Worm (Caenorhabditis elegans) whole organism, L4 larva: Measurements from ENCODE around the gene srz-102.

Experiments used
- aly-2 ChIP-seq: sonication (generic microtip); optimal IDR thresholded peaks from 2 replicates; lab custom pipeline; 2018; ENCODE audit warnings: missing biosample characterization, missing genetic modification characterization
- fkh-10 ChIP-seq: fragments of 150-350 bp; optimal IDR thresholded peaks from 2 replicates; lab custom pipeline; 2014; ENCODE audit warnings: missing biosample characterization, missing genetic modification reagents, missing genetic modification characterization
- nhr-42 ChIP-seq: fragments of 200-800 bp; sonication (Bioruptor generic); IDR thresholded peaks from 2 replicates; pipeline ENCODE4 v1.3.6; 2022; ENCODE audit warnings: missing genetic modification characterization, missing compliant biosample characterization
- pha-4 ChIP-seq, 2 experiments: fragments of 150-350 bp in 1 of 2; fragments of 200-800 bp in 1 of 2; sonication (Bioruptor generic) in 1 of 2; IDR thresholded peaks in 1 of 2; optimal IDR thresholded peaks in 1 of 2; 2 replicates each; pipeline versions ENCODE4 v1.3.6 to Lab custom; 2014 to 2022; ENCODE audit warnings: missing genetic modification characterization in 2 of 2, missing genetic modification reagents in 2 of 2, missing biosample characterization in 1 of 2, missing compliant biosample characterization in 1 of 2
- zip-11 ChIP-seq: fragments of 200-800 bp; sonication (Bioruptor generic); IDR thresholded peaks from 2 replicates; pipeline ENCODE4 v1.3.6; 2022; ENCODE audit warnings: missing genetic modification characterization, missing compliant biosample characterization

DNA sequence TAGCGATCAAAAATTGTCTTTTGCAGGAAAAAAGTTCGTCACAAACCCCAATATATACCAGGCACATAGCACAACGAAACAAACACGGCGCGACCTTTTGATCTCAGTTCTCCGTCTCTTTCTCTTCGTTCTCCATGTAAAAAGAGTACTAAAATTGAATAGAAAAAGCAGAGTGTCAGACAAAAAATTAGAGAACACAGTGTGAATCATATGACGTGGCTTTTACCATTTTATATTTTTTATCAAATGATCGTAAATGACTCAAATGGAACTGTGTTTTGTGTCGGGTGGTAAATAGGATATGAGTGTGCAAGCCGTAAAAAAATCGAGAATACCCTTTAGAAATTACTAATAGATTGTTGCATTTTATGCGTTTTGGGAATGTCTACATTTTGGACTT lies 38.6 kb downstream of the srz-102 start:
- TF ChIP-seq pha-4 (GFP tag; IDR thresholded peaks at IDR 0.05; lab: Robert Waterston, UW) (no peak; the same call in 1 of the 2 replicates), pha-4 (tag; optimal IDR thresholded peaks at IDR 0.05; lab: Kevin White, UChicago) (peak; percentile 51), aly-2 (no peak), fkh-10 (GFP tag; lab: Kevin White, UChicago) (no peak), nhr-42 (GFP tag; lab: Robert Waterston, UW) (no peak), zip-11 (GFP tag; lab: Robert Waterston, UW) (no peak)
